Fruit fly (Drosophila melanogaster) whole organism, embryonic: ENCODE results near the gene CG13002.

ENCODE experiments used
- CG11504 ChIP-seq: fragments of 200-800 bp; sonication (Bioruptor generic); optimal IDR thresholded peaks from 3 replicates; lab custom pipeline; 2019; ENCODE audit warnings: missing biosample characterization, mild to moderate bottlenecking, missing genetic modification characterization, moderate library complexity
- CG14667 ChIP-seq: fragments of 200-800 bp; sonication (Bioruptor generic); IDR thresholded peaks from 2 replicates; pipeline ENCODE4 v1.3.6; 2022; ENCODE audit warnings: missing biosample characterization, missing genetic modification characterization
- CG15696 ChIP-seq: fragments of 200-800 bp; sonication (Bioruptor generic); optimal IDR thresholded peaks from 2 replicates; lab custom pipeline; 2019; ENCODE audit warnings: missing biosample characterization, mild to moderate bottlenecking, missing genetic modification characterization, moderate library complexity
- CG3847 ChIP-seq: fragments of 200-800 bp; sonication (Bioruptor generic); IDR thresholded peaks from 2 replicates; pipeline ENCODE4 v1.3.6; 2022; ENCODE audit warnings: missing biosample characterization, missing genetic modification characterization
- H15 ChIP-seq: fragments of 200-800 bp; sonication (Bioruptor generic); IDR thresholded peaks from 3 replicates; pipeline ENCODE4 v1.3.6; 2022; ENCODE audit warnings: missing biosample characterization, missing genetic modification characterization
- Meics ChIP-seq: fragments of 200-800 bp; sonication (Bioruptor generic); optimal IDR thresholded peaks from 2 replicates; lab custom pipeline; 2017; ENCODE audit warnings: missing biosample characterization, mild to moderate bottlenecking, missing genetic modification characterization
- NC2β ChIP-seq: fragments of 200-800 bp; sonication (Bioruptor generic); optimal IDR thresholded peaks from 2 replicates; lab custom pipeline; 2016; ENCODE audit warnings: missing biosample characterization, missing genetic modification characterization
- ranshi ChIP-seq: fragments of 200-800 bp; sonication (Bioruptor generic); IDR thresholded peaks from 2 replicates; pipeline ENCODE4 v1.3.6; 2022; ENCODE audit warnings: missing biosample characterization, missing genetic modification characterization
- tio ChIP-seq: fragments of 200-800 bp; sonication (Bioruptor generic); optimal IDR thresholded peaks from 2 replicates; lab custom pipeline; 2017; ENCODE audit warnings: missing biosample characterization, missing genetic modification characterization, inconsistent platforms
- usp ChIP-seq: fragments of >200 bp; optimal IDR thresholded peaks from 2 replicates; lab custom pipeline; 2017; ENCODE audit warnings: missing biosample characterization, missing genetic modification characterization

DNA sequence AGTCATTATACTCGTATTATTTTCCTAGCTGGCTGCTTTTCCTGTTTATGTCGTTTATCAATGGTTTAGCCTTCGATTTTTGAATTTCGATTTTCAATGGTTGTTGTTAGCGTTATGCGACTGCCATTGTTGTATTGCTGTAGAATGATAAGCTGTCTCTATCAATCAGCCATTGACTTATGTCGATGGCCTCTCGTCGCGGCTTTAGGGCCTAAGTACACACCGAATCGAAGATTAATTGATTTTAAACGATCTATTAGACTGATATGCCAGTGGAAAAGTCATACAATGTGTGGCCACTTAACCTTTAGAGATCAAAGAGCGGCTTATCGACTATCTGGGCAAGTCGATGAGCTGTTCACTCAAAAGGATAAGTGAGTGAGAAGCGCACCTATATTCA, 33.0 kb downstream of the CG13002 start:
- TF ChIP-seq CG15696 (tag; lab: Kevin White, UChicago) (no peak), ranshi (no peak), tio (GFP tag; lab: Kevin White, UChicago) (no peak), CG11504 (tag; lab: Kevin White, UChicago) (no peak), CG14667 (GFP tag; lab: Robert Waterston, UW) (no peak), Meics (GFP tag; lab: Kevin White, UChicago) (no peak), CG3847 (GFP tag; lab: Robert Waterston, UW) (no peak), NC2β (GFP tag; lab: Kevin White, UChicago) (no peak), usp (GFP tag; lab: Kevin White, UChicago) (no peak), H15 (GFP tag; lab: Robert Waterston, UW) (no peak)
